Fruit fly (Drosophila melanogaster) whole organism, prepupa: ENCODE data around the gene TwdlD.

Experiments used
- CG10631 ChIP-seq: fragments of 200-800 bp; sonication (Bioruptor generic); optimal IDR thresholded peaks from 2 replicates; lab custom pipeline; 2016; ENCODE audit warnings: missing biosample characterization, missing genetic modification characterization
- CG10669 ChIP-seq: fragments of 200-800 bp; sonication (Bioruptor generic); optimal IDR thresholded peaks from 3 replicates; lab custom pipeline; 2018; ENCODE audit warnings: missing biosample characterization, mild to moderate bottlenecking, missing genetic modification characterization, moderate library complexity
- CG11762 ChIP-seq: fragments of 200-800 bp; sonication (Bioruptor generic); optimal IDR thresholded peaks from 3 replicates; lab custom pipeline; 2016; ENCODE audit warnings: missing biosample characterization, missing genetic modification characterization; ENCODE audit not compliant: insufficient read depth
- CG11902 ChIP-seq: fragments of 200-800 bp; sonication (Bioruptor generic); optimal IDR thresholded peaks from 3 replicates; lab custom pipeline; 2016; ENCODE audit warnings: missing biosample characterization, missing genetic modification characterization
- CG16779 ChIP-seq: fragments of 200-800 bp; sonication (Bioruptor generic); optimal IDR thresholded peaks from 3 replicates; lab custom pipeline; 2017; ENCODE audit warnings: missing biosample characterization, mild to moderate bottlenecking, missing genetic modification characterization
- CG32006 ChIP-seq: fragments of 200-800 bp; sonication (Bioruptor generic); optimal IDR thresholded peaks from 3 replicates; lab custom pipeline; 2017; ENCODE audit warnings: missing biosample characterization, mild to moderate bottlenecking, missing genetic modification characterization
- CG34406 ChIP-seq: fragments of 200-800 bp; sonication (Bioruptor generic); optimal IDR thresholded peaks from 3 replicates; lab custom pipeline; 2016; ENCODE audit warnings: missing biosample characterization, missing genetic modification characterization
- CG3919 ChIP-seq: fragments of 200-800 bp; sonication (Bioruptor generic); optimal IDR thresholded peaks from 3 replicates; lab custom pipeline; 2016; ENCODE audit warnings: missing biosample characterization, missing genetic modification characterization
- CG4318 ChIP-seq: fragments of 200-800 bp; sonication (Bioruptor generic); optimal IDR thresholded peaks from 3 replicates; lab custom pipeline; 2017; ENCODE audit warnings: missing biosample characterization, mild to moderate bottlenecking, missing genetic modification characterization
- CG6163 ChIP-seq: fragments of 200-800 bp; sonication (Bioruptor generic); IDR thresholded peaks from 3 replicates; pipeline ENCODE4 v1.3.6; 2022; ENCODE audit warnings: missing biosample characterization, missing genetic modification characterization
- CG6276 ChIP-seq: fragments of 200-800 bp; sonication (Bioruptor generic); optimal IDR thresholded peaks from 2 replicates; lab custom pipeline; 2017; ENCODE audit warnings: missing biosample characterization, mild to moderate bottlenecking, missing genetic modification characterization
- CG6808 ChIP-seq: fragments of 200-800 bp; sonication (Bioruptor generic); optimal IDR thresholded peaks from 3 replicates; lab custom pipeline; 2017; ENCODE audit warnings: missing biosample characterization, missing genetic modification characterization, mild to moderate bottlenecking, moderate library complexity, missing genetic modification reagents
- CG6854 ChIP-seq: fragments of 200-800 bp; sonication (Bioruptor generic); optimal IDR thresholded peaks from 2 replicates; lab custom pipeline; 2017; ENCODE audit warnings: missing biosample characterization, mild to moderate bottlenecking, missing genetic modification characterization
- CG7368 ChIP-seq: fragments of 200-800 bp; sonication (Bioruptor generic); optimal IDR thresholded peaks from 3 replicates; lab custom pipeline; 2016; ENCODE audit warnings: missing biosample characterization, missing genetic modification characterization
- CG8632 ChIP-seq: fragments of 200-800 bp; sonication (Bioruptor generic); optimal IDR thresholded peaks from 3 replicates; lab custom pipeline; 2016; ENCODE audit warnings: missing biosample characterization, missing genetic modification characterization
- CG9139 ChIP-seq: fragments of 200-800 bp; sonication (Bioruptor generic); optimal IDR thresholded peaks from 3 replicates; lab custom pipeline; 2017; ENCODE audit warnings: missing biosample characterization, mild to moderate bottlenecking, missing genetic modification characterization
- Eip78C ChIP-seq: fragments of 200-800 bp; sonication (Bioruptor generic); peaks from one replicate; lab custom pipeline; 2016; ENCODE audit warnings: missing biosample characterization, missing genetic modification characterization
- Eip93F ChIP-seq: fragments of 200-800 bp; sonication (Bioruptor generic); optimal IDR thresholded peaks from 2 replicates; lab custom pipeline; 2016; ENCODE audit warnings: missing biosample characterization, mild to moderate bottlenecking, missing genetic modification characterization
- Ets21C ChIP-seq: fragments of 200-800 bp; sonication (Bioruptor generic); optimal IDR thresholded peaks from 3 replicates; lab custom pipeline; 2016; ENCODE audit warnings: missing biosample characterization, missing genetic modification characterization
- Hr38 ChIP-seq: sonication (Bioruptor generic); optimal IDR thresholded peaks from 2 replicates; lab custom pipeline; 2016; ENCODE audit warnings: missing biosample characterization, missing genetic modification characterization
- Hr39 ChIP-seq: fragments of 200-800 bp; sonication (Bioruptor generic); optimal IDR thresholded peaks from 2 replicates; lab custom pipeline; 2016; ENCODE audit warnings: missing biosample characterization, missing genetic modification characterization
- Hr4 ChIP-seq: fragments of 200-800 bp; sonication (Bioruptor generic); optimal IDR thresholded peaks from 3 replicates; lab custom pipeline; 2016; ENCODE audit warnings: missing biosample characterization, missing genetic modification characterization
- OdsH ChIP-seq: fragments of 200-800 bp; sonication (Bioruptor generic); optimal IDR thresholded peaks from 3 replicates; lab custom pipeline; 2016; ENCODE audit warnings: missing biosample characterization, missing genetic modification characterization
- Smox ChIP-seq: fragments of 200-800 bp; sonication (Bioruptor generic); optimal IDR thresholded peaks from 3 replicates; lab custom pipeline; 2016; ENCODE audit warnings: missing biosample characterization, missing genetic modification characterization
- Sox102F ChIP-seq: fragments of 200-800 bp; sonication (Bioruptor generic); optimal IDR thresholded peaks from 2 replicates; lab custom pipeline; 2016; ENCODE audit warnings: missing biosample characterization, mild to moderate bottlenecking, missing genetic modification characterization
- Sox14 ChIP-seq: fragments of 200-800 bp; sonication (Bioruptor generic); optimal IDR thresholded peaks from 3 replicates; lab custom pipeline; 2016; ENCODE audit warnings: missing biosample characterization, missing genetic modification characterization
- Sox15 ChIP-seq: fragments of 200-800 bp; sonication (Bioruptor generic); optimal IDR thresholded peaks from 3 replicates; lab custom pipeline; 2016; ENCODE audit warnings: missing biosample characterization, missing genetic modification characterization
- cyc ChIP-seq: fragments of 200-800 bp; sonication (Bioruptor generic); optimal IDR thresholded peaks from 3 replicates; lab custom pipeline; 2016; ENCODE audit warnings: missing biosample characterization, missing genetic modification characterization
- dsx ChIP-seq: fragments of 200-800 bp; optimal IDR thresholded peaks from 3 replicates; lab custom pipeline; 2019; ENCODE audit warnings: missing biosample characterization, mild to moderate bottlenecking, missing genetic modification characterization, moderate library complexity; ENCODE audit not compliant: poor library complexity, severe bottlenecking
- esn ChIP-seq: fragments of 200-800 bp; sonication (Bioruptor generic); optimal IDR thresholded peaks from 2 replicates; lab custom pipeline; 2016; ENCODE audit warnings: missing biosample characterization, mild to moderate bottlenecking, missing genetic modification characterization, moderate library complexity
- fd59A ChIP-seq: fragments of 200-800 bp; sonication (Bioruptor generic); optimal IDR thresholded peaks from 2 replicates; lab custom pipeline; 2017; ENCODE audit warnings: missing biosample characterization, mild to moderate bottlenecking, missing genetic modification characterization, missing genetic modification reagents
- fd85E ChIP-seq: fragments of 200-800 bp; sonication (Bioruptor generic); optimal IDR thresholded peaks from 3 replicates; lab custom pipeline; 2016; ENCODE audit warnings: missing biosample characterization, missing genetic modification characterization
- lz ChIP-seq: fragments of 200-800 bp; sonication (Bioruptor generic); optimal IDR thresholded peaks from 3 replicates; lab custom pipeline; 2016; ENCODE audit warnings: missing biosample characterization, missing genetic modification characterization
- net ChIP-seq: fragments of 200-800 bp; sonication (Bioruptor generic); optimal IDR thresholded peaks from 3 replicates; lab custom pipeline; 2016; ENCODE audit warnings: missing biosample characterization, missing genetic modification characterization
- pdm3 ChIP-seq: fragments of 200-800 bp; sonication (Bioruptor generic); optimal IDR thresholded peaks from 3 replicates; lab custom pipeline; 2016; ENCODE audit warnings: missing biosample characterization, missing genetic modification characterization
- salr ChIP-seq, 2 experiments: fragments of 200-800 bp; sonication (Bioruptor generic); optimal IDR thresholded peaks; 3 replicates each; lab custom pipeline; 2016 to 2018; ENCODE audit warnings: missing biosample characterization in 2 of 2, missing genetic modification characterization in 2 of 2, mild to moderate bottlenecking in 1 of 2
- ss ChIP-seq, 2 experiments: fragments of 200-800 bp; sonication (Bioruptor generic); optimal IDR thresholded peaks; 2 replicates in 1 of 2; 3 replicates in 1 of 2; lab custom pipeline; 2017 to 2018; ENCODE audit warnings: mild to moderate bottlenecking in 2 of 2, missing biosample characterization in 2 of 2, missing genetic modification characterization in 2 of 2, moderate library complexity in 1 of 2
- svp ChIP-seq: fragments of 200-800 bp; sonication (Bioruptor generic); peaks from one replicate; lab custom pipeline; 2016; ENCODE audit warnings: missing biosample characterization, missing genetic modification characterization
- topi ChIP-seq: fragments of 200-800 bp; sonication (Bioruptor generic); optimal IDR thresholded peaks from 3 replicates; lab custom pipeline; 2016; ENCODE audit warnings: missing biosample characterization, missing genetic modification characterization
- vri ChIP-seq: fragments of 200-800 bp; sonication (Bioruptor generic); optimal IDR thresholded peaks from 3 replicates; lab custom pipeline; 2016; ENCODE audit warnings: missing biosample characterization, mild to moderate bottlenecking, missing genetic modification characterization

Gene TwdlD

DNA sequence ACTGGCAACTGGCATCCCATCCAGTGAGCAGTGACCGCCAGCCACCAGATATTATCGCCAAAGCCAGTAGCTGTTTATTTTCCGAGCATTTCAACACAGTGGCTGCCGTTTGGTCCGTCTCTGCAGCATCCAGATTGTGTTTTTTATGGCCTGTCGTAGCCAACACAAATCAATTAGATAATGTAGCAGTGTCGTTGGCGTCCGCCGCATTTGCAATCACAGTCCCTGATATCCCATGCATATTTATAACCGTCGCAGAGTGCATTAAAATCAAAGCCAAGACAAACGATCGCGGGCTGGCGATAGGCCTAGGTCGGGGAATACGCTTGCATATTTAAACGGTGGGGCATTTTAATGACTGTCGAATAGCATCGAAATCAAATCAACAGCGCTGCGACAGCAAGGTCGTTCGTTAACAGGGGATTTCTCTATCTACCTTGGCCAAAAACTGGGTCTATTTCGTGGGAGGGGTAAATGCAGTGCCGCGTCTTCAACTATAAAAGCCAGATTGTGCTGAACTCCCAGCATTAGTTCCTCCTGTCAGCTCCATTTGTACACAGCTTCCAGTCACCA is at the start of gene TwdlD:
TwdlD (plus strand) TSS at position 523 of the 573 bp plus-strand sequence.
- no peak for TF ChIP-seq CG11902 (GFP tag; lab: Kevin White, UChicago)
- no peak for TF ChIP-seq Hr39 (GFP tag; lab: Kevin White, UChicago)
- no peak for TF ChIP-seq fd59A (GFP tag; lab: Kevin White, UChicago)
- no peak for TF ChIP-seq dsx (GFP tag; lab: Kevin White, UChicago)
- TF ChIP-seq Sox14 = no peak
- TF ChIP-seq Sox102F (GFP tag; lab: Kevin White, UChicago) = no peak
- TF ChIP-seq topi = no peak
- TF ChIP-seq, all 60 proteins: peak for 0

DNA sequence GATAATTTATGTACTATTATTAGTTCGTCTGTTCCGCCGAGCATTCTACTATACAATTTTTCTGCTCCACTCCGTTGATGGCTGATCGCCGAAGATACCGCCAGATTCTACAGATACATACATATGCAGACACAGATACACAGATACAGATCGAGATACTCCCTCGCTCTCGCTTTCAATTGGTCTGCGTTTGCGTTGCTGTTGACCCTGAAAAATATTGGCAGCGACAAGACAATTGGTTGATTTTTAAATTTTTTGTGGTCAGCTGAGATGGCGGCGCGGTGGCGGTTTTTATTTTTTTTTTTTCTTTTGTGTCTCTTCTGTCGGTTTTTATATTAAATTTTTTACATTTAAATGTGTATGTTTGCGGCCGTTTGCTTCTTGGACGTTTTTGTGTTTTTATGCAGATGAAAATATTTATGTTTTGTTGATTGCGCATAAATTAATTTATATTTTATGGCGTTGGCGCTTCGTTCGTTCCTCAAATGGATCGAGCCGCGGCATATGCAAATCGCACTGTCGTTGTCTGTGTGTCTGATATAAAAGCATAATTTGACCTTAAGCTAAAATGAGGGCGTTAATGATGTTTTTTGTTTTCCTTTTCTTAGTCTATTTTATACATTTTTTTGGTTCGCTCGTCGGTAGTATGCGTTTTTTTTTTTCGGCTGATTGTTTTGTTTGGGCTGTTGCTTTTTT is 45.8 kb upstream of the TwdlD start:
- no peak for TF ChIP-seq svp
- no peak for TF ChIP-seq CG10669 (GFP tag; lab: Kevin White, UChicago)
- no peak for TF ChIP-seq CG16779 (tag; lab: Kevin White, UChicago)
- TF ChIP-seq CG9139 (GFP tag; lab: Kevin White, UChicago) = no peak
- TF ChIP-seq Hr38 = no peak

DNA sequence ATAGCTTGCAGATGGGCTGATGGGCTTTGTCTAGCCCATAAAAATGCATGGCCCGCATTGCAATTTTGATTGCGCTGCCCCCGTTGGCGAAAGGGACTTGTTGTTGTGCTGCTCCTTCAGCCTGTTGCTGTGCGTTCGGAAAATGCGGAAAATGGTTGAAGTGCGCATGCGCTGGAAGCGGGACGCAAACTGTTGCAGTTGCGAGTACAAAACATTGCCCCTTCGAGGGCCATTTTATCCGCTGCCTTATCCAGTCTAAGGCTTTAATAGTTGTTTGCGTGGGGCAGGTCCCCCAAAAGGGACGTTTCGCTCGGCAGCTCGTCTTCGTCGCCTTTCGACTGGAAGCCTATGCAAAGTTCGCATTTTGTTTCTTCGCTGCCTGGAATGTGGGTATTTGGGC is 33.3 kb upstream of the TwdlD start:
- TF ChIP-seq CG34406 (GFP tag; lab: Kevin White, UChicago) (no peak), salr (GFP tag; optimal IDR thresholded peaks at IDR 0.05; lab: Kevin White, UChicago) (no peak), Hr38 (no peak), net (GFP tag; lab: Kevin White, UChicago) (no peak), CG6808 (GFP tag; lab: Kevin White, UChicago) (no peak), CG16779 (tag; lab: Kevin White, UChicago) (no peak), CG6163 (GFP tag; lab: Robert Waterston, UW) (no peak)

DNA sequence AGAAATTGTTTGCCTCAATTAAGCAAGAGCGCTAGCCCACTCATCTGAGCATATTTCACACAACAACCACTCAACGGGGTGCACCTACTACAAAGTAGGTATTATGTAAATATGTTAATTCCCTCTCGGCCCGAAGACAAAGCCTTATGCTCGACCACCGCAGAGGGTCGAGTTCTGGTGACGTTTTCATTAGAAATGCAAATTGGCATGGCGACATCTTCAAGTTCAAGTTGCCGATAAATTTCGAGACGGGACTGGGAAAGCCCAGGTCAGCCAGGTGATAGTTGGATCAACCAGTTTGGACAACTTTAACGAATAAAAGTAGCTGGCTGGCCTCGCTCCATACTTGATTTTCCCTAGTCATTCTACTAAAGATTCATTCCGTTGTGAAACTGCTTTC is 24.4 kb upstream of the TwdlD start:
- TF ChIP-seq Hr4 (GFP tag; lab: Kevin White, UChicago) = no peak
- TF ChIP-seq CG11762 (GFP tag; lab: Kevin White, UChicago) = no peak
- TF ChIP-seq topi = no peak
- TF ChIP-seq CG6276 = no peak
- TF ChIP-seq CG6854 (GFP tag; lab: Kevin White, UChicago) = no peak
- TF ChIP-seq esn (GFP tag; lab: Kevin White, UChicago) = no peak
- no peak for TF ChIP-seq lz (GFP tag; lab: Kevin White, UChicago)
- no peak for TF ChIP-seq Eip93F (GFP tag; lab: Kevin White, UChicago)
- TF ChIP-seq CG11902 (GFP tag; lab: Kevin White, UChicago) = no peak
- no peak for TF ChIP-seq cyc (GFP tag; lab: Kevin White, UChicago)
- no peak for TF ChIP-seq Eip78C (GFP tag; lab: Kevin White, UChicago)
- no peak for TF ChIP-seq Hr38
- TF ChIP-seq CG32006 (GFP tag; lab: Kevin White, UChicago) = no peak
- no peak for TF ChIP-seq fd59A (GFP tag; lab: Kevin White, UChicago)
- no peak for TF ChIP-seq vri (GFP tag; lab: Kevin White, UChicago)
- no peak for TF ChIP-seq ss (GFP tag; optimal IDR thresholded peaks at IDR 0.05; lab: Kevin White, UChicago)

DNA sequence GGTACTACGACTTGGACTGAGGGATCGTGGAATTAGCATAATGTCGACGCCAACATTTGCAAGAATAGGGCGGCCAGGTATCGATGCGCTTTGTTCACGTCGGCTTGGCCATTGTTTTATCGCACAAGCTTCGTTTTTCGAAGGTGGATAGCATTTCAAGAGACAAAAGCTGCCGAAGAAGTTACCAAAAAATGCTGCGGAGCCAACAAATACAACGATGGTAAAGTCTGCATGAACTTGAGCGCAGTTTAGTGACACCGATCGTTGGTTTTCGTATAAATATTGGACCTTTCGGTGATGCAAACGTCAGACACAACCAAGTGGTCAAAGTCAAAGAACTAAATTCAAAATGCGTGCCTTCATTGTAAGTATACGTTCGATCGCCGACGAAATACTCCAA is 21.0 kb upstream of the TwdlD start, which contains the start of gene TwdlM:
TwdlM (plus strand) TSS at position 301 of the 400 bp plus-strand sequence.
- TF ChIP-seq CG6854 (GFP tag; lab: Kevin White, UChicago) (no peak), net (GFP tag; lab: Kevin White, UChicago) (no peak), Eip93F (GFP tag; lab: Kevin White, UChicago) (no peak), esn (GFP tag; lab: Kevin White, UChicago) (no peak), CG7368 (GFP tag; lab: Kevin White, UChicago) (no peak), CG8632 (GFP tag; lab: Kevin White, UChicago) (no peak), CG3919 (GFP tag; lab: Kevin White, UChicago) (no peak), OdsH (GFP tag; lab: Kevin White, UChicago) (no peak), Smox (no peak), Ets21C (GFP tag; lab: Kevin White, UChicago) (no peak), Sox15 (GFP tag; lab: Kevin White, UChicago) (no peak), fd85E (GFP tag; lab: Kevin White, UChicago) (no peak), CG4318 (GFP tag; lab: Kevin White, UChicago) (no peak), pdm3 (no peak), CG10631 (no peak), Hr4 (GFP tag; lab: Kevin White, UChicago) (no peak), CG11902 (GFP tag; lab: Kevin White, UChicago) (no peak)
